Fruit fly (Drosophila melanogaster): Measurements from ENCODE around the gene CG11590.

CG11590 gene

dm6 chrX:14234468-14234867, 34.5 kb downstream of the CG11590 start (continued):
- TF ChIP-seq Ets97D (GFP tag; optimal IDR thresholded peaks at IDR 0.05) (peak; percentile 82), cwo (GFP tag; optimal IDR thresholded peaks at IDR 0.05) (no peak), CG10462 (GFP tag; optimal IDR thresholded peaks at IDR 0.05) (no peak), CG2116 (GFP tag; optimal IDR thresholded peaks at IDR 0.05) (peak; percentile 11), CG1233 (GFP tag; optimal IDR thresholded peaks at IDR 0.05) (peak; percentile 12), Med (GFP tag) (peak; percentile 53), CG12219 (GFP tag; optimal IDR thresholded peaks at IDR 0.05) (peak; percentile 25), CG31441 (GFP tag; IDR thresholded peaks at IDR 0.05) (0 out of 2 replicates have a peak, but pooled peaks have one; percentile 18), zfh1 (GFP tag; IDR thresholded peaks at IDR 0.05) (no peak), ci (GFP tag; IDR thresholded peaks at IDR 0.05) (peak; percentile 54; the same call in 2 of the 3 replicates), ac (GFP tag; optimal IDR thresholded peaks at IDR 0.05) (peak; percentile 7), CG17829 (tag; optimal IDR thresholded peaks at IDR 0.05) (no peak), CG2875 (GFP tag; optimal IDR thresholded peaks at IDR 0.05) (peak; percentile 14), kah (GFP tag; optimal IDR thresholded peaks at IDR 0.05) (no peak), sens (GFP tag) (peak; percentile 3), NfI (GFP tag; optimal IDR thresholded peaks at IDR 0.05) (no peak), HLH54F (GFP tag; optimal IDR thresholded peaks at IDR 0.05) (no peak)

dm6 chrX:14237873-14238394, 38.0 kb downstream of the CG11590 start, which contains the start of the genes Fbxl4 and Dus2:
Gene Fbxl4 (minus strand): TSS chrX:14237923.
Gene Dus2 (plus strand): TSS chrX:14237988.
- TF ChIP-seq mam (GFP tag; optimal IDR thresholded peaks at IDR 0.05) (peak; percentile 92), Optix (GFP tag; IDR thresholded peaks at IDR 0.05) (peak; percentile 91), CG6272 (GFP tag; IDR thresholded peaks at IDR 0.05) (peak; percentile 92), CG9932 (GFP tag; IDR thresholded peaks at IDR 0.05) (peak; percentile 94), aop (GFP tag; IDR thresholded peaks at IDR 0.05) (peak; percentile 81), nau (GFP tag; optimal IDR thresholded peaks at IDR 0.05) (no peak), Rfx (GFP tag; IDR thresholded peaks at IDR 0.05) (peak; percentile 96), D19B (GFP tag; optimal IDR thresholded peaks at IDR 0.05) (no peak), Lim3 (GFP tag; IDR thresholded peaks at IDR 0.05) (peak; percentile 61; the same call in 1 of the 2 replicates), CG12299 (tag; optimal IDR thresholded peaks at IDR 0.05) (peak; percentile 76), Six4 (GFP tag; optimal IDR thresholded peaks at IDR 0.05) (peak; percentile 90), HmgZ (tag; optimal IDR thresholded peaks at IDR 0.05) (peak; percentile 93), lola (GFP tag; optimal IDR thresholded peaks at IDR 0.05) (peak in 1 of 3 experiments; percentile 95), phol (tag; optimal IDR thresholded peaks at IDR 0.05) (peak; percentile 96), CG12744 (GFP tag; optimal IDR thresholded peaks at IDR 0.05) (peak; percentile 87), Tbp (GFP tag; optimal IDR thresholded peaks at IDR 0.05) (no peak), Elba2 (GFP tag; optimal IDR thresholded peaks at IDR 0.05) (peak; percentile 66), CG11504 (tag; optimal IDR thresholded peaks at IDR 0.05) (peak; percentile 91), GATAe (GFP tag; conservative IDR thresholded peaks at IDR 0.05) (peak; percentile 74), amos (GFP tag; IDR thresholded peaks at IDR 0.05; ENCODE audit: partially characterized antibody) (peak; percentile 38; the same call in 1 of the 2 replicates), ac (GFP tag; optimal IDR thresholded peaks at IDR 0.05) (peak; percentile 45), Neu2 (GFP tag; optimal IDR thresholded peaks at IDR 0.05; ENCODE audit: borderline replicate concordance) (peak; percentile 38), twi (tag; optimal IDR thresholded peaks at IDR 0.05) (peak; percentile 83), vfl (GFP tag; optimal IDR thresholded peaks at IDR 0.05) (peak; percentile 84), crp (GFP tag; optimal IDR thresholded peaks at IDR 0.05) (peak; percentile 7 to 77), Stat92E (GFP tag; optimal IDR thresholded peaks at IDR 0.05) (no peak), peb (GFP tag; IDR thresholded peaks at IDR 0.05) (peak; percentile 79), schlank (tag; optimal IDR thresholded peaks at IDR 0.05) (peak; percentile 70), CG15601 (tag; optimal IDR thresholded peaks at IDR 0.05) (peak; percentile 90), CG13296 (GFP tag; optimal IDR thresholded peaks at IDR 0.05) (peak; percentile 84), dm (GFP tag; optimal IDR thresholded peaks at IDR 0.05) (peak; percentile 83), Drgx (GFP tag; IDR thresholded peaks at IDR 0.05) (peak; percentile 79), Blimp-1 (GFP tag; optimal IDR thresholded peaks at IDR 0.05) (peak; percentile 88)

Data from whole organism, embryonic.